Worm (Caenorhabditis elegans): ENCODE data around the gene mrps-22.

DNA sequence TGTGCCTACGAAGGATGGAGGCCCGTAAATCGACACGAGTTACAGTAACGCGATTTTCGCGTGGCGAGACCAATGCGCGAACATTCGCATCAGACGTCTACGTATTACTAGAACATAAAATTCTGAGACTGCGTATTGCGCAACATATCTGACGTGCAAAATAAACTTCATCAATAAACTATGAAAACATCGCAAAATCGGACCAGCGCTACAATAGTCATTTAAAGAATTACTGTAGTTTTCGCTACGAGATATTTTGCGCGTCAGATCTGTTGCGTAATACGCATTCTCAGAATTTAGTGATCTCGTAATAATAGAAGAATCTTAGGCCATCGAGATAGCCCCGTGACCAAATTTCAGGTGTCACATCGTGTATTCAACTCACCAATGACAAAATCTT is 11.9 kb downstream of the mrps-22 start:
- TF ChIP-seq nhr-2 (tag; optimal IDR thresholded peaks at IDR 0.05) (no peak), nhr-28 (tag; optimal IDR thresholded peaks at IDR 0.05) (no peak), lsy-2 (tag; optimal IDR thresholded peaks at IDR 0.05) (no peak), lin-13 (tag; optimal IDR thresholded peaks at IDR 0.05) (no peak), snpc-4 (tag; optimal IDR thresholded peaks at IDR 0.05) (no peak), unc-62 (GFP tag; optimal IDR thresholded peaks at IDR 0.05) (no peak)
